Worm (Caenorhabditis elegans): ENCODE data around the gene ZK792.4.

Gene ZK792.4

DNA sequence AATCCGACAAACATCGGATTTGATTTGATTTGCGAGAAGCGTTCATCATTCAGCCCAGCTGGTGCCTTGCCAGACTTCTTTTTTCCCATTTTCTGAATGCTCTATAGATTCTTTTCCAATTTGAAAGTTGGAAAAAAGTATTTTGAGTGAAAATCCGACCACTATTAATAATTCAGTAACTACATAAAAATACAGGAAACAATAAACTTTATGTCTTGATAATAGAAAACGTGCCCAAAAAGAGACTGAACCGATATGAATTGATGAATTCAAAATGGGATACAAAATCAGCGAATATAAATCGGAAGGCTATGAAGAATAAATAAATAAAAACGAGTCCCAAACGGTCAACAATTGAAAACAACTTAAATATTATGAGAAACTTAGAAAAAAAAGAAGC is 50.1 kb downstream of the ZK792.4 start, which contains the start of gene F58B3.4:
F58B3.4 (minus strand) TSS at position 101 of the 400 bp plus-strand sequence.
- TF ChIP-seq lin-1 (GFP tag; IDR thresholded peaks at IDR 0.05), result no peak
- no peak for TF ChIP-seq R02D3.7 (tag; optimal IDR thresholded peaks at IDR 0.05)
- TF ChIP-seq ceh-28 (tag; optimal IDR thresholded peaks at IDR 0.05), result no peak
- no peak for TF ChIP-seq ama-1 (optimal IDR thresholded peaks at IDR 0.05)
- TF ChIP-seq Y5F2A.4 (GFP tag; optimal IDR thresholded peaks at IDR 0.05), result no peak
- no peak for TF ChIP-seq nhr-41 (GFP tag; IDR thresholded peaks at IDR 0.05)
- TF ChIP-seq F26F4.8 (GFP tag; conservative IDR thresholded peaks at IDR 0.05), result no peak
- TF ChIP-seq T20F7.1 (GFP tag; optimal IDR thresholded peaks at IDR 0.05), result no peak
- TF ChIP-seq nhr-25 (tag; optimal IDR thresholded peaks at IDR 0.05; ENCODE audit: borderline replicate concordance, insufficient read depth), result no peak
- no peak for TF ChIP-seq aha-1 (tag)
- TF ChIP-seq unc-130 (GFP tag; optimal IDR thresholded peaks at IDR 0.05), result no peak
- no peak for TF ChIP-seq daf-8 (GFP tag; IDR thresholded peaks at IDR 0.05)
- TF ChIP-seq nhr-10 (tag; optimal IDR thresholded peaks at IDR 0.05), result no peak
